Worm (Caenorhabditis elegans) whole organism, young adult: Measurements from ENCODE around the gene srb-3.

ENCODE experiments used
- C06A6.2 ChIP-seq: fragments of 200-800 bp; sonication (Bioruptor generic); conservative IDR thresholded peaks from 2 replicates; pipeline ENCODE4 v1.3.6; 2022; ENCODE audit warnings: missing genetic modification characterization, missing compliant biosample characterization
- C17E4.6 ChIP-seq: fragments of 200-800 bp; sonication (Bioruptor generic); IDR thresholded peaks from 2 replicates; pipeline ENCODE4 v1.3.6; 2022; ENCODE audit warnings: missing genetic modification reagents, missing genetic modification characterization, missing compliant biosample characterization
- F33H1.4 ChIP-seq: fragments of 200-800 bp; sonication (Bioruptor generic); IDR thresholded peaks from 2 replicates; pipeline ENCODE4 v1.3.6; 2022; ENCODE audit warnings: missing genetic modification reagents, missing genetic modification characterization, missing compliant biosample characterization
- F39B2.1 ChIP-seq: fragments of 200-800 bp; sonication (Bioruptor generic); IDR thresholded peaks from 2 replicates; pipeline ENCODE4 v1.3.6; 2022; ENCODE audit warnings: missing genetic modification reagents, missing genetic modification characterization, missing compliant biosample characterization
- F55B11.4 ChIP-seq: sonication (generic microtip); optimal IDR thresholded peaks from 2 replicates; lab custom pipeline; 2016; ENCODE audit warnings: missing compliant biosample characterization, missing genetic modification characterization, borderline replicate concordance; ENCODE audit not compliant: insufficient read depth
- F57A8.1 ChIP-seq: fragments of 200-800 bp; sonication (Bioruptor generic); optimal IDR thresholded peaks from 2 replicates; lab custom pipeline; 2018; ENCODE audit warnings: mild to moderate bottlenecking, missing genetic modification characterization, moderate library complexity, missing compliant biosample characterization
- T07F8.4 ChIP-seq: sonication (generic microtip); optimal IDR thresholded peaks from 2 replicates; lab custom pipeline; 2016; ENCODE audit warnings: mild to moderate bottlenecking, missing genetic modification characterization, moderate library complexity, missing compliant biosample characterization
- ZK185.1 ChIP-seq: sonication (generic microtip); optimal IDR thresholded peaks from 2 replicates; lab custom pipeline; 2016; ENCODE audit warnings: mild to moderate bottlenecking, missing genetic modification characterization, missing compliant biosample characterization; ENCODE audit not compliant: poor library complexity, severe bottlenecking
- akir-1 ChIP-seq: fragments of 200-800 bp; sonication (Bioruptor generic); optimal IDR thresholded peaks from 2 replicates; lab custom pipeline; 2018; ENCODE audit warnings: mild to moderate bottlenecking, missing genetic modification characterization, moderate library complexity, missing compliant biosample characterization
- attf-6 ChIP-seq: fragments of 200-800 bp; sonication (Bioruptor generic); IDR thresholded peaks from 2 replicates; pipeline ENCODE4 v1.3.6; 2022; ENCODE audit warnings: missing genetic modification reagents, missing genetic modification characterization, missing compliant biosample characterization
- bed-1 ChIP-seq: fragments of 200-800 bp; sonication (Bioruptor generic); IDR thresholded peaks from 2 replicates; pipeline ENCODE4 v1.3.6; 2022; ENCODE audit warnings: missing genetic modification reagents, missing genetic modification characterization, missing compliant biosample characterization
- bed-2 ChIP-seq: fragments of 200-800 bp; sonication (Bioruptor generic); IDR thresholded peaks from 2 replicates; pipeline ENCODE4 v1.3.6; 2022; ENCODE audit warnings: missing genetic modification reagents, missing genetic modification characterization, missing compliant biosample characterization
- ccch-3 ChIP-seq: fragments of 200-800 bp; sonication (Bioruptor generic); optimal IDR thresholded peaks from 2 replicates; lab custom pipeline; 2018; ENCODE audit warnings: mild to moderate bottlenecking, missing genetic modification characterization, missing compliant biosample characterization
- cebp-1 ChIP-seq, 2 experiments: fragments of 200-800 bp in 1 of 2; sonication (Bioruptor generic) in 1 of 2; sonication (generic microtip) in 1 of 2; IDR thresholded peaks in 1 of 2; optimal IDR thresholded peaks in 1 of 2; 2 replicates each; pipeline versions ENCODE4 v1.3.6 to Lab custom; 2017 to 2022; ENCODE audit warnings: missing compliant biosample characterization in 2 of 2, missing genetic modification characterization in 2 of 2, mild to moderate bottlenecking in 1 of 2, missing genetic modification reagents in 1 of 2, moderate library complexity in 1 of 2
- cebp-2 ChIP-seq: fragments of 200-800 bp; sonication (Bioruptor generic); IDR thresholded peaks from 2 replicates; pipeline ENCODE4 v1.3.6; 2022; ENCODE audit warnings: missing genetic modification characterization, missing compliant biosample characterization
- ceh-100 ChIP-seq: fragments of 200-800 bp; sonication (Bioruptor generic); IDR thresholded peaks from 2 replicates; pipeline ENCODE4 v1.3.6; 2022; ENCODE audit warnings: missing genetic modification reagents, missing genetic modification characterization, missing compliant biosample characterization
- ceh-27 ChIP-seq: fragments of 200-800 bp; sonication (Bioruptor generic); optimal IDR thresholded peaks from 2 replicates; lab custom pipeline; 2018; ENCODE audit warnings: mild to moderate bottlenecking, missing genetic modification characterization, moderate library complexity, missing compliant biosample characterization
- ceh-79 ChIP-seq: sonication (generic microtip); optimal IDR thresholded peaks from 2 replicates; lab custom pipeline; 2017; ENCODE audit warnings: mild to moderate bottlenecking, missing genetic modification characterization, missing compliant biosample characterization
- chd-7 ChIP-seq: sonication (generic microtip); optimal IDR thresholded peaks from 2 replicates; lab custom pipeline; 2016; ENCODE audit warnings: mild to moderate bottlenecking, missing genetic modification characterization, moderate library complexity, missing compliant biosample characterization
- dox-1 ChIP-seq: fragments of 200-800 bp; sonication (Bioruptor generic); IDR thresholded peaks from 2 replicates; pipeline ENCODE4 v1.3.6; 2022; ENCODE audit warnings: missing genetic modification reagents, missing genetic modification characterization, missing compliant biosample characterization
- egl-18 ChIP-seq: fragments of 200-800 bp; sonication (Bioruptor generic); IDR thresholded peaks from 2 replicates; pipeline ENCODE4 v1.3.6; 2022; ENCODE audit warnings: missing genetic modification reagents, missing genetic modification characterization, missing compliant biosample characterization
- ekl-4 ChIP-seq: fragments of 200-800 bp; sonication (Bioruptor generic); IDR thresholded peaks from 2 replicates; pipeline ENCODE4 v1.3.6; 2022; ENCODE audit warnings: missing genetic modification reagents, missing genetic modification characterization, missing compliant biosample characterization
- ets-4 ChIP-seq: fragments of 200-800 bp; sonication (Bioruptor generic); optimal IDR thresholded peaks from 2 replicates; lab custom pipeline; 2018; ENCODE audit warnings: mild to moderate bottlenecking, missing genetic modification characterization, missing compliant biosample characterization
- him-1 ChIP-seq: sonication (generic microtip); optimal IDR thresholded peaks from 2 replicates; lab custom pipeline; 2016; ENCODE audit warnings: missing genotype, missing genetic modification reagents, missing genetic modification characterization, missing compliant biosample characterization
- hrde-1 ChIP-seq: sonication (generic microtip); optimal IDR thresholded peaks from 2 replicates; lab custom pipeline; 2016; ENCODE audit warnings: missing genetic modification characterization, mild to moderate bottlenecking, missing compliant biosample characterization, moderate library complexity, missing genotype, missing genetic modification reagents, borderline replicate concordance
- lag-1 ChIP-seq: fragments of 200-800 bp; sonication (Bioruptor generic); IDR thresholded peaks from 2 replicates; pipeline ENCODE4 v1.3.6; 2022; ENCODE audit warnings: missing genetic modification reagents, missing genetic modification characterization, missing compliant biosample characterization
- lin-54 ChIP-seq: fragments of 200-800 bp; sonication (Bioruptor generic); optimal IDR thresholded peaks from 2 replicates; lab custom pipeline; 2018; ENCODE audit warnings: mild to moderate bottlenecking, missing genetic modification characterization, missing compliant biosample characterization
- madf-6 ChIP-seq: fragments of 200-800 bp; sonication (Bioruptor generic); IDR thresholded peaks from 2 replicates; pipeline ENCODE4 v1.3.6; 2022; ENCODE audit warnings: missing genetic modification reagents, missing genetic modification characterization, missing compliant biosample characterization
- mcd-1 ChIP-seq: fragments of 200-800 bp; sonication (Bioruptor generic); IDR thresholded peaks from 2 replicates; pipeline ENCODE4 v1.3.6; 2022; ENCODE audit warnings: missing genetic modification reagents, missing genetic modification characterization, missing compliant biosample characterization
- mel-28 ChIP-seq: sonication (generic microtip); optimal IDR thresholded peaks from 2 replicates; lab custom pipeline; 2016; ENCODE audit warnings: borderline replicate concordance, mild to moderate bottlenecking, missing genetic modification characterization, missing compliant biosample characterization
- mes-4 ChIP-seq: sonication (generic microtip); optimal IDR thresholded peaks from 2 replicates; lab custom pipeline; 2016; ENCODE audit warnings: missing genotype, missing genetic modification characterization, missing compliant biosample characterization
- nhr-90 ChIP-seq: sonication (generic microtip); optimal IDR thresholded peaks from 2 replicates; lab custom pipeline; 2016; ENCODE audit warnings: missing genotype, mild to moderate bottlenecking, missing genetic modification characterization, missing compliant biosample characterization
- pha-4 ChIP-seq: fragments of 150-350 bp; sonication (generic microtip); optimal IDR thresholded peaks from 2 replicates; lab custom pipeline; 2014; ENCODE audit warnings: missing biosample characterization, missing genetic modification reagents, missing genetic modification characterization
- snpc-4 ChIP-seq, 5 experiments: fragments of 150-350 bp in 1 of 5; sonication (generic microtip) in 4 of 5; optimal IDR thresholded peaks; 2 replicates each; lab custom pipeline; 2014 to 2018; ENCODE audit warnings: missing genetic modification characterization in 5 of 5, missing biosample characterization in 3 of 5, antibody characterized with exemption in 2 of 5, mild to moderate bottlenecking in 2 of 5, missing compliant biosample characterization in 2 of 5, missing genotype in 2 of 5, moderate library complexity in 2 of 5, missing genetic modification reagents in 1 of 5
- tbp1 ChIP-seq: fragments of 200-800 bp; sonication (Bioruptor generic); optimal IDR thresholded peaks from 2 replicates; lab custom pipeline; 2018; ENCODE audit warnings: mild to moderate bottlenecking, missing genetic modification characterization, missing compliant biosample characterization
- unc-130 ChIP-seq: sonication (generic microtip); optimal IDR thresholded peaks from 2 replicates; lab custom pipeline; 2016; ENCODE audit warnings: missing genetic modification reagents, missing genetic modification characterization, missing compliant biosample characterization
- unc-62 ChIP-seq: fragments of 150-350 bp; optimal IDR thresholded peaks from 2 replicates; lab custom pipeline; 2014; ENCODE audit warnings: missing biosample characterization, missing genetic modification reagents, missing genetic modification characterization
- ztf-22 ChIP-seq: fragments of 200-800 bp; sonication (Bioruptor generic); optimal IDR thresholded peaks from 2 replicates; lab custom pipeline; 2018; ENCODE audit warnings: mild to moderate bottlenecking, missing genetic modification characterization, moderate library complexity, missing compliant biosample characterization
- ztf-28 ChIP-seq: fragments of 200-800 bp; sonication (Bioruptor generic); IDR thresholded peaks from 2 replicates; pipeline ENCODE4 v1.3.6; 2022; ENCODE audit warnings: missing genetic modification reagents, missing genetic modification characterization, missing compliant biosample characterization
- ztf-3 ChIP-seq: fragments of 200-800 bp; sonication (Bioruptor generic); optimal IDR thresholded peaks from 2 replicates; lab custom pipeline; 2018; ENCODE audit warnings: mild to moderate bottlenecking, missing genetic modification characterization, missing compliant biosample characterization
- ztf-6 ChIP-seq: fragments of 200-800 bp; sonication (Bioruptor generic); IDR thresholded peaks from 2 replicates; pipeline ENCODE4 v1.3.6; 2022; ENCODE audit warnings: missing genetic modification reagents, missing genetic modification characterization, missing compliant biosample characterization

srb-3 gene

DNA sequence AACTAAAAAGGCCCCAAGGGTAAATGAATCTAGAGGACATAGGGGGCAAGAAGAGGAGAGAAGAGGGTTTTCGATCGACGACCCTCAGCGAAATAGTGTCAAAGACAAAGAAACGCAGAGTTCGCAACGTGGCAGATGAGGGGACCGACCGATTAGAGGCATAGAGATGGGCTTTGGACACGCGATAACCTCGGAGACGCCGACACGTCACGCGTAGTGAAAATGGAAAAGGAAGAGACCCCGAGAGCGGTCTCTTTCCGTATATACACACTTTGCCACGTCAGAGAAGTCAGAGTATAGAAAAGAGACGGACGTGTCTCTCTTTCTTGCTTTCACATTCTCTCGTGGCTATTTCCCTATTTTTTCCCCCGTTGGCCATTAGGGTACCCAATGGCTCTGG is 14.9 kb upstream of the srb-3 start (continued):
- no peak for TF ChIP-seq akir-1 (GFP tag; lab: Kevin White, UChicago)
- TF ChIP-seq ZK185.1 = peak; percentile 47
- TF ChIP-seq F33H1.4 (GFP tag; lab: Robert Waterston, UW) = no peak
- TF ChIP-seq pha-4 (tag; lab: Kevin White, UChicago) = no peak
- no peak for TF ChIP-seq egl-18
- peak; percentile 31 for TF ChIP-seq unc-62 (GFP tag; lab: Kevin White, UChicago)
- TF ChIP-seq ets-4 (GFP tag; lab: Kevin White, UChicago) = no peak
- TF ChIP-seq lag-1 (GFP tag; lab: Robert Waterston, UW) = no peak
- TF ChIP-seq attf-6 (GFP tag; lab: Robert Waterston, UW) = no peak
- no peak for TF ChIP-seq ztf-22 (GFP tag; lab: Kevin White, UChicago)
- TF ChIP-seq cebp-2 (GFP tag; lab: Robert Waterston, UW) = no peak
- TF ChIP-seq nhr-90 (tag; lab: Kevin White, UChicago) = peak; percentile 16
- no peak for TF ChIP-seq unc-130
- no peak for TF ChIP-seq ccch-3
- TF ChIP-seq mel-28 = no peak
- no peak for TF ChIP-seq T07F8.4 (tag; lab: Kevin White, UChicago)
- no peak for TF ChIP-seq ceh-100 (GFP tag; lab: Robert Waterston, UW)
- peak; percentile 25; the same call in 1 of the 2 replicates for TF ChIP-seq mcd-1 (GFP tag; lab: Robert Waterston, UW)
- TF ChIP-seq hrde-1 (tag; lab: Kevin White, UChicago) = no peak
- TF ChIP-seq ztf-3 (GFP tag; lab: Kevin White, UChicago) = peak; percentile 42
- no peak for TF ChIP-seq bed-1
- TF ChIP-seq C17E4.6 (GFP tag; lab: Robert Waterston, UW) = no peak
- no peak for TF ChIP-seq cebp-1 (GFP tag; IDR thresholded peaks at IDR 0.05; lab: Robert Waterston, UW)
- peak; percentile 72 for TF ChIP-seq cebp-1 (tag; optimal IDR thresholded peaks at IDR 0.05; lab: Kevin White, UChicago)
- TF ChIP-seq ztf-6 = no peak
- TF ChIP-seq F39B2.1 = no peak
- TF ChIP-seq ztf-28 = no peak
- no peak for TF ChIP-seq madf-6 (GFP tag; lab: Robert Waterston, UW)
- no peak for TF ChIP-seq F57A8.1 (GFP tag; lab: Kevin White, UChicago)
- no peak for TF ChIP-seq him-1
- peak; percentile 25 for TF ChIP-seq tbp1 (GFP tag; lab: Kevin White, UChicago)
- TF ChIP-seq F55B11.4 (tag; lab: Kevin White, UChicago) = no peak
- peak; percentile 70 for TF ChIP-seq chd-7 (tag; lab: Kevin White, UChicago)
- no peak for TF ChIP-seq snpc-4 (GFP tag; optimal IDR thresholded peaks at IDR 0.05; lab: Kevin White, UChicago)
- TF ChIP-seq snpc-4 (tag; optimal IDR thresholded peaks at IDR 0.05; lab: Kevin White, UChicago) = peak in 3 of 4 experiments; percentile 31 to 54 (median 38)
- TF ChIP-seq ceh-27 (GFP tag; lab: Kevin White, UChicago) = peak; percentile 40
- TF ChIP-seq lin-54 (GFP tag; lab: Kevin White, UChicago) = peak; percentile 2
- TF ChIP-seq C06A6.2 (GFP tag; lab: Robert Waterston, UW) = no peak
- TF ChIP-seq bed-2 (GFP tag; lab: Robert Waterston, UW) = no peak

ce11 chrII:5180272-5180671 is 13.6 kb upstream of the srb-3 start:
- TF ChIP-seq dox-1 (GFP tag; lab: Robert Waterston, UW) (no peak), mes-4 (no peak), ceh-79 (tag; lab: Kevin White, UChicago) (no peak), ekl-4 (GFP tag; lab: Robert Waterston, UW) (0 out of 2 replicates have a peak, but pooled peaks have one; percentile 13)
